Worm (Caenorhabditis elegans) whole organism, early embryonic: Measurements from ENCODE around the gene C56C10.9.

Experiments
- B0310.2 ChIP-seq: sonication (generic microtip); optimal IDR thresholded peaks from 2 replicates; lab custom pipeline; 2016; ENCODE audit warnings: mild to moderate bottlenecking, missing genetic modification characterization, missing compliant biosample characterization
- F13C5.2 ChIP-seq: sonication (generic microtip); optimal IDR thresholded peaks from 2 replicates; lab custom pipeline; 2017; ENCODE audit warnings: mild to moderate bottlenecking, missing genetic modification characterization, inconsistent platforms, missing compliant biosample characterization
- aly-1 ChIP-seq: sonication (generic microtip); optimal IDR thresholded peaks from 2 replicates; lab custom pipeline; 2016; ENCODE audit warnings: missing genetic modification characterization, missing compliant biosample characterization
- ama-1 ChIP-seq: fragments of 150-350 bp; optimal IDR thresholded peaks from 2 replicates; lab custom pipeline; 2014
- ceh-13 ChIP-seq: fragments of 200-800 bp; sonication (Bioruptor generic); optimal IDR thresholded peaks from 2 replicates; lab custom pipeline; 2018; ENCODE audit warnings: mild to moderate bottlenecking, missing genetic modification characterization, missing compliant biosample characterization
- ceh-36 ChIP-seq: sonication (generic microtip); optimal IDR thresholded peaks from 2 replicates; lab custom pipeline; 2016; ENCODE audit warnings: missing genetic modification characterization, inconsistent platforms, missing compliant biosample characterization
- ets-7 ChIP-seq: sonication (generic microtip); optimal IDR thresholded peaks from 2 replicates; lab custom pipeline; 2016; ENCODE audit warnings: missing genotype, missing genetic modification characterization, missing compliant biosample characterization
- flt-1 ChIP-seq: fragments of 200-800 bp; sonication (Bioruptor generic); IDR thresholded peaks from 2 replicates; pipeline ENCODE4 v1.3.6; 2022; ENCODE audit warnings: missing genetic modification characterization, missing compliant biosample characterization
- hmbx-1 ChIP-seq: sonication (generic microtip); optimal IDR thresholded peaks from 2 replicates; lab custom pipeline; 2016; ENCODE audit warnings: mild to moderate bottlenecking, missing genetic modification characterization, missing compliant biosample characterization
- hmg-4 ChIP-seq: fragments of 200-800 bp; sonication (Bioruptor generic); optimal IDR thresholded peaks from 2 replicates; lab custom pipeline; 2018; ENCODE audit warnings: mild to moderate bottlenecking, missing genetic modification characterization, missing compliant biosample characterization
- hnd-1 ChIP-seq: sonication (generic microtip); optimal IDR thresholded peaks from 2 replicates; lab custom pipeline; 2016; ENCODE audit warnings: missing genetic modification characterization, missing compliant biosample characterization
- pes-1 ChIP-seq: fragments of 200-800 bp; sonication (Bioruptor generic); IDR thresholded peaks from 2 replicates; pipeline ENCODE4 v1.3.6; 2022; ENCODE audit warnings: missing genetic modification reagents, missing genetic modification characterization, missing compliant biosample characterization
- scrt-1 ChIP-seq: fragments of 200-800 bp; sonication (Bioruptor generic); IDR thresholded peaks from 2 replicates; pipeline ENCODE4 v1.3.6; 2022; ENCODE audit warnings: missing genetic modification characterization, missing compliant biosample characterization
- sea-1 ChIP-seq: fragments of 200-800 bp; sonication (Bioruptor generic); conservative IDR thresholded peaks from 2 replicates; pipeline ENCODE4 v1.3.6; 2022; ENCODE audit warnings: missing genetic modification characterization, missing compliant biosample characterization
- tbx-11 ChIP-seq: fragments of 200-800 bp; sonication (Bioruptor generic); IDR thresholded peaks from 2 replicates; pipeline ENCODE4 v1.3.6; 2022; ENCODE audit warnings: missing genetic modification characterization, missing compliant biosample characterization
- tbx-37 ChIP-seq: fragments of 200-800 bp; sonication (Bioruptor generic); conservative IDR thresholded peaks from 2 replicates; pipeline ENCODE4 v1.3.6; 2022; ENCODE audit warnings: missing genetic modification reagents, missing genetic modification characterization, missing compliant biosample characterization
- tra-4 ChIP-seq: sonication (generic microtip); optimal IDR thresholded peaks from 2 replicates; lab custom pipeline; 2017; ENCODE audit warnings: missing genetic modification characterization, missing compliant biosample characterization

The C56C10.9 gene

DNA sequence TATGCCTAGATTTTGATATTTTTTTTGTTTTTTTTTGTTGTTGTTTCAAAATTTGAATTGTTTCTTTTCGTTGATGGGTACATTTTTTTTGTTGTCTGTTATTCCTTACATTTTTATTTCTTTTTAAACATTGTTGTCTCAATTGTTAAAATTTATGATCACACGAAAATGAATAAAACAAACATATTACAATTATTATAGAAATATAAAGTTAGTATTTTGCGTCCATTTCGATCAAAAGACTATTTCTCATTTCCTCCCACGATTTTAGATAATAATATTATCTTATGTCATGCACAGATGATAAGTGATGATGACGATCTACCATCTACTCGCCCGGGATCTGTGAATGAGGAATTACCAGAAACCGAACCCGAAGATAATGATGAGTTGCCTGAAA, 37.5 kb downstream of the C56C10.9 start, which contains the start of gene wrn-1:
TSS of gene wrn-1 (plus strand) at position 301 of the 400 bp plus-strand sequence.
- no peak for TF ChIP-seq ceh-36 (tag; lab: Kevin White, UChicago)
- TF ChIP-seq tbx-37, result no peak
- TF ChIP-seq ceh-13 (GFP tag; lab: Kevin White, UChicago), result no peak
- TF ChIP-seq hmbx-1, result no peak
- TF ChIP-seq F13C5.2 (tag; lab: Kevin White, UChicago), result no peak
- TF ChIP-seq aly-1 (tag; lab: Kevin White, UChicago), result no peak
- no peak for TF ChIP-seq tra-4
- no peak for TF ChIP-seq sea-1 (GFP tag; lab: Robert Waterston, UW)
- no peak for TF ChIP-seq tbx-11 (GFP tag; lab: Robert Waterston, UW)
- no peak for TF ChIP-seq ama-1 (lab: Kevin White, UChicago)
- no peak for TF ChIP-seq B0310.2 (tag; lab: Kevin White, UChicago)
- no peak for TF ChIP-seq scrt-1 (GFP tag; lab: Robert Waterston, UW)
- TF ChIP-seq pes-1 (GFP tag; lab: Robert Waterston, UW), result no peak
- no peak for TF ChIP-seq ets-7 (tag; lab: Kevin White, UChicago)
- no peak for TF ChIP-seq flt-1 (GFP tag; lab: Robert Waterston, UW)
- no peak for TF ChIP-seq hmg-4 (GFP tag; lab: Kevin White, UChicago)
- TF ChIP-seq hnd-1 (tag; lab: Kevin White, UChicago), result no peak

- no peak for TF ChIP-seq hnd-1 (tag; lab: Kevin White, UChicago)
- no peak for TF ChIP-seq tra-4
- TF ChIP-seq hmbx-1, result no peak
- no peak for TF ChIP-seq aly-1 (tag; lab: Kevin White, UChicago)
- no peak for TF ChIP-seq pes-1 (GFP tag; lab: Robert Waterston, UW)
- no peak for TF ChIP-seq tbx-11 (GFP tag; lab: Robert Waterston, UW)
- no peak for TF ChIP-seq ceh-36 (tag; lab: Kevin White, UChicago)
- TF ChIP-seq ets-7 (tag; lab: Kevin White, UChicago), result no peak
These were observed 47.2 kb downstream of the C56C10.9 start, which contains the start of gene lron-15 for ce11 chrII:6544842-6545410. lron-15 (minus strand) TSS chrII:6544892.
